Worm (Caenorhabditis elegans): Measurements from ENCODE around the gene tra-2.

The tra-2 gene

ce11 chrII:6928416-6928815 is 37.1 kb downstream of the tra-2 start, which contains the start of gene flcn-1 (continued):
- peak; percentile 51 for TF ChIP-seq ztf-7 (tag; optimal IDR thresholded peaks at IDR 0.05)
- no peak for TF ChIP-seq snpc-1.2 (GFP tag; IDR thresholded peaks at IDR 0.05)
- peak; percentile 61 for TF ChIP-seq hlh-11 (tag; optimal IDR thresholded peaks at IDR 0.05)
- no peak for TF ChIP-seq F37D6.2 (tag; optimal IDR thresholded peaks at IDR 0.05)

- TF ChIP-seq mes-2 (tag; optimal IDR thresholded peaks at IDR 0.05; ENCODE audit: poor library complexity, severe bottlenecking) (no peak), gei-8 (GFP tag; optimal IDR thresholded peaks at IDR 0.05) (no peak), nhr-25 (tag; optimal IDR thresholded peaks at IDR 0.05; ENCODE audit: borderline replicate concordance, insufficient read depth) (no peak), nhr-42 (GFP tag; IDR thresholded peaks at IDR 0.05) (no peak), nhr-76 (tag; optimal IDR thresholded peaks at IDR 0.05) (no peak), pqm-1 (tag; optimal IDR thresholded peaks at IDR 0.05) (peak; percentile 44), hlh-30 (tag; optimal IDR thresholded peaks at IDR 0.05; ENCODE audit: insufficient read depth) (peak; percentile 68), arid-1 (GFP tag; conservative IDR thresholded peaks at IDR 0.05) (no peak), snpc-4 (tag; optimal IDR thresholded peaks at IDR 0.05) (no peak), nhr-28 (tag; optimal IDR thresholded peaks at IDR 0.05) (peak; percentile 72), unc-62 (GFP tag; optimal IDR thresholded peaks at IDR 0.05 in 1 of 2) (peak in 1 of 2 experiments; percentile 56), unc-62 (tag; optimal IDR thresholded peaks at IDR 0.05) (no peak), aha-1 (tag) (peak; percentile 33), egl-43 (GFP tag; IDR thresholded peaks at IDR 0.05) (no peak), php-3 (GFP tag; IDR thresholded peaks at IDR 0.05) (0 out of 2 replicates have a peak, but pooled peaks have one; percentile 12), lin-1 (GFP tag; IDR thresholded peaks at IDR 0.05) (0 out of 2 replicates have a peak, but pooled peaks have one; percentile 35), nhr-77 (tag; optimal IDR thresholded peaks at IDR 0.05) (peak; percentile 0), dmd-6 (GFP tag; IDR thresholded peaks at IDR 0.05) (peak; percentile 34), daf-19 (GFP tag; conservative IDR thresholded peaks at IDR 0.05) (no peak), lin-29 (GFP tag; IDR thresholded peaks at IDR 0.05) (no peak), spr-3 (GFP tag; optimal IDR thresholded peaks at IDR 0.05) (no peak), Y75B8A.6 (GFP tag; IDR thresholded peaks at IDR 0.05) (no peak), ZK337.2 (GFP tag; IDR thresholded peaks at IDR 0.05) (no peak), D1046.2 (GFP tag; IDR thresholded peaks at IDR 0.05) (no peak), hlh-11 (tag; optimal IDR thresholded peaks at IDR 0.05) (peak; percentile 17), egl-27 (tag; optimal IDR thresholded peaks at IDR 0.05) (no peak), dmd-8 (GFP tag; IDR thresholded peaks at IDR 0.05) (no peak), F10B5.3 (tag; optimal IDR thresholded peaks at IDR 0.05) (no peak), ceh-20 (GFP tag; IDR thresholded peaks at IDR 0.05) (no peak), ama-1 (optimal IDR thresholded peaks at IDR 0.05) (no peak), daf-16 (GFP tag; optimal IDR thresholded peaks at IDR 0.05) (no peak), daf-16 (tag; optimal IDR thresholded peaks at IDR 0.05) (peak; percentile 11), hif-1 (tag; optimal IDR thresholded peaks at IDR 0.05) (no peak), mxl-2 (GFP tag; conservative IDR thresholded peaks at IDR 0.05) (no peak), ceh-82 (tag; optimal IDR thresholded peaks at IDR 0.05) (no peak), F49E8.2 (tag; optimal IDR thresholded peaks at IDR 0.05; ENCODE audit: borderline replicate concordance) (no peak), nhr-10 (tag; optimal IDR thresholded peaks at IDR 0.05) (no peak)
These were observed 37.9 kb downstream of the tra-2 start, which contains the start of gene F22D3.4 for ce11 chrII:6927603-6928002. F22D3.4 (minus strand) TSS chrII:6927603.

- TF ChIP-seq dmd-6 (GFP tag; IDR thresholded peaks at IDR 0.05) (peak; percentile 8; the same call in 1 of the 2 replicates), ceh-20 (GFP tag; IDR thresholded peaks at IDR 0.05) (0 out of 2 replicates have a peak, but pooled peaks have one; percentile 16), hmg-1.1 (GFP tag; IDR thresholded peaks at IDR 0.05) (0 out of 2 replicates have a peak, but pooled peaks have one; percentile 23), egl-43 (GFP tag; IDR thresholded peaks at IDR 0.05) (no peak), daf-12 (tag; optimal IDR thresholded peaks at IDR 0.05) (no peak), nhr-28 (tag; optimal IDR thresholded peaks at IDR 0.05) (no peak), cey-2 (tag; optimal IDR thresholded peaks at IDR 0.05; ENCODE audit: borderline replicate concordance, insufficient read depth) (no peak), lin-15B (tag; optimal IDR thresholded peaks at IDR 0.05) (no peak), ces-1 (GFP tag; optimal IDR thresholded peaks at IDR 0.05) (no peak), D1046.2 (GFP tag; IDR thresholded peaks at IDR 0.05) (no peak), duxl-1 (tag; optimal IDR thresholded peaks at IDR 0.05; ENCODE audit: poor library complexity) (no peak), fos-1 (tag; optimal IDR thresholded peaks at IDR 0.05) (no peak), aha-1 (tag) (peak; percentile 93)
These were observed 38.4 kb downstream of the tra-2 start for ce11 chrII:6927034-6927433.
